Fruit fly (Drosophila melanogaster) whole organism, embryonic: ENCODE results near the gene CG13720.

Experiments
- Antp ChIP-seq: fragments of 200-800 bp; sonication (Bioruptor generic); optimal IDR thresholded peaks from 3 replicates; lab custom pipeline; 2016; ENCODE audit warnings: missing biosample characterization, missing genetic modification characterization
- Bgb ChIP-seq: fragments of 200-800 bp; sonication (Bioruptor generic); IDR thresholded peaks from 2 replicates; pipeline ENCODE4 v1.3.6; 2022; ENCODE audit warnings: missing biosample characterization, missing genetic modification characterization; ENCODE audit not compliant: partially characterized antibody
- C15 ChIP-seq: fragments of 200-800 bp; sonication (Bioruptor generic); IDR thresholded peaks from 3 replicates; pipeline ENCODE4 v1.3.6; 2022; ENCODE audit warnings: missing biosample characterization, missing genetic modification characterization
- CG10366 ChIP-seq: fragments of 200-800 bp; sonication (Bioruptor generic); IDR thresholded peaks from 2 replicates; pipeline ENCODE4 v1.3.6; 2022; ENCODE audit warnings: missing biosample characterization, missing genetic modification characterization
- CG10654 ChIP-seq: fragments of 200-800 bp; sonication (Bioruptor generic); optimal IDR thresholded peaks from 2 replicates; lab custom pipeline; 2016; ENCODE audit warnings: missing biosample characterization, missing genetic modification characterization
- CG12659 ChIP-seq: fragments of 200-800 bp; sonication (Bioruptor generic); optimal IDR thresholded peaks from 3 replicates; lab custom pipeline; 2017; ENCODE audit warnings: mild to moderate bottlenecking, missing biosample characterization, missing genetic modification reagents, missing genetic modification characterization
- CG16813 ChIP-seq: fragments of 200-800 bp; sonication (Bioruptor generic); IDR thresholded peaks from 3 replicates; pipeline ENCODE4 v1.3.6; 2022; ENCODE audit warnings: missing biosample characterization, missing genetic modification characterization; ENCODE audit not compliant: partially characterized antibody
- CG17186 ChIP-seq: fragments of 200-800 bp; sonication (Bioruptor generic); optimal IDR thresholded peaks from 3 replicates; lab custom pipeline; 2017; ENCODE audit warnings: missing biosample characterization, missing genetic modification reagents, missing genetic modification characterization
- CG1832 ChIP-seq: fragments of 200-800 bp; sonication (Bioruptor generic); optimal IDR thresholded peaks from 2 replicates; lab custom pipeline; 2017; ENCODE audit warnings: missing biosample characterization, mild to moderate bottlenecking, missing genetic modification characterization, inconsistent platforms
- CG30020 ChIP-seq: fragments of 200-800 bp; optimal IDR thresholded peaks from 2 replicates; lab custom pipeline; 2019; ENCODE audit warnings: missing biosample characterization, mild to moderate bottlenecking, missing genetic modification characterization, moderate library complexity
- CG31224 ChIP-seq: fragments of 200-800 bp; sonication (Bioruptor generic); IDR thresholded peaks from 2 replicates; pipeline ENCODE4 v1.3.6; 2022; ENCODE audit warnings: missing biosample characterization, missing genetic modification characterization
- CG31365 ChIP-seq: fragments of 200-800 bp; sonication (Bioruptor generic); optimal IDR thresholded peaks from 2 replicates; lab custom pipeline; 2018; ENCODE audit warnings: missing biosample characterization, mild to moderate bottlenecking, missing genetic modification characterization
- CG32767 ChIP-seq: fragments of 200-800 bp; sonication (Bioruptor generic); IDR thresholded peaks from 2 replicates; pipeline ENCODE4 v1.3.6; 2022; ENCODE audit warnings: missing biosample characterization, missing genetic modification characterization
- CG3838 ChIP-seq: fragments of 200-800 bp; sonication (Bioruptor generic); optimal IDR thresholded peaks from 3 replicates; lab custom pipeline; 2016; ENCODE audit warnings: missing biosample characterization, missing genetic modification characterization
- CG4328 ChIP-seq: fragments of 200-800 bp; sonication (Bioruptor generic); optimal IDR thresholded peaks from 3 replicates; lab custom pipeline; 2017; ENCODE audit warnings: missing biosample characterization, missing genetic modification reagents, missing genetic modification characterization
- CG4617 ChIP-seq: fragments of 200-800 bp; sonication (Bioruptor generic); optimal IDR thresholded peaks from 3 replicates; lab custom pipeline; 2016; ENCODE audit warnings: missing biosample characterization, missing genetic modification characterization, borderline replicate concordance
- CG5953 ChIP-seq: fragments of 200-800 bp; sonication (Bioruptor generic); IDR thresholded peaks from 2 replicates; pipeline ENCODE4 v1.3.6; 2022; ENCODE audit warnings: missing biosample characterization, missing genetic modification characterization
- CG6765 ChIP-seq: fragments of 200-800 bp; sonication (Bioruptor generic); optimal IDR thresholded peaks from 3 replicates; lab custom pipeline; 2017; ENCODE audit warnings: missing biosample characterization, mild to moderate bottlenecking, missing genetic modification characterization
- CG7357 ChIP-seq: fragments of 200-800 bp; sonication (Bioruptor generic); IDR thresholded peaks from 3 replicates; pipeline ENCODE4 v1.3.6; 2022; ENCODE audit warnings: missing biosample characterization, missing genetic modification characterization
- CG7556 ChIP-seq: fragments of 200-800 bp; sonication (Bioruptor generic); optimal IDR thresholded peaks from 2 replicates; lab custom pipeline; 2017; ENCODE audit warnings: missing biosample characterization, mild to moderate bottlenecking, missing genetic modification characterization
- CG7839 ChIP-seq: fragments of 200-800 bp; sonication (Bioruptor generic); optimal IDR thresholded peaks from 3 replicates; lab custom pipeline; 2018; ENCODE audit warnings: missing biosample characterization, mild to moderate bottlenecking, missing genetic modification characterization, moderate library complexity
- CG8944 ChIP-seq: fragments of 200-800 bp; sonication (Bioruptor generic); optimal IDR thresholded peaks from 3 replicates; lab custom pipeline; 2016; ENCODE audit warnings: missing biosample characterization, missing genetic modification characterization
- Dll ChIP-seq: fragments of 200-800 bp; sonication (Bioruptor generic); IDR thresholded peaks from 4 replicates; pipeline ENCODE4 v1.3.6; 2022; ENCODE audit warnings: missing biosample characterization, missing genetic modification characterization; ENCODE audit not compliant: partially characterized antibody
- Dref ChIP-seq: fragments of 200-800 bp; sonication (Bioruptor generic); IDR thresholded peaks from 2 replicates; pipeline ENCODE4 v1.3.6; 2022; ENCODE audit warnings: missing biosample characterization, missing genetic modification characterization
- Ets97D ChIP-seq: fragments of 200-800 bp; sonication (Bioruptor generic); optimal IDR thresholded peaks from 3 replicates; lab custom pipeline; 2016; ENCODE audit warnings: missing biosample characterization, missing genetic modification characterization
- Fer2 ChIP-seq: fragments of 200-800 bp; sonication (Bioruptor generic); optimal IDR thresholded peaks from 2 replicates; lab custom pipeline; 2018; ENCODE audit warnings: missing biosample characterization, mild to moderate bottlenecking, missing genetic modification characterization, moderate library complexity
- Lim3 ChIP-seq: fragments of 200-800 bp; sonication (Bioruptor generic); IDR thresholded peaks from 2 replicates; pipeline ENCODE4 v1.3.6; 2022; ENCODE audit warnings: missing biosample characterization, missing genetic modification characterization
- Lpt ChIP-seq: fragments of >200 bp; optimal IDR thresholded peaks from 2 replicates; lab custom pipeline; 2018; ENCODE audit warnings: missing biosample characterization, missing genetic modification characterization
- MESR4 ChIP-seq: fragments of 200-800 bp; sonication (Bioruptor generic); optimal IDR thresholded peaks from 2 replicates; lab custom pipeline; 2018; ENCODE audit warnings: missing biosample characterization, mild to moderate bottlenecking, missing genetic modification characterization, moderate library complexity
- Mes4 ChIP-seq: fragments of 200-800 bp; sonication (Bioruptor generic); optimal IDR thresholded peaks from 2 replicates; lab custom pipeline; 2016; ENCODE audit warnings: missing biosample characterization, missing genetic modification characterization
- Opbp ChIP-seq: fragments of 200-800 bp; sonication (Bioruptor generic); IDR thresholded peaks from 3 replicates; pipeline ENCODE4 v1.3.6; 2022; ENCODE audit warnings: missing biosample characterization, missing genetic modification characterization; ENCODE audit not compliant: partially characterized antibody
- Usf ChIP-seq: fragments of 200-800 bp; sonication (Bioruptor generic); optimal IDR thresholded peaks from 2 replicates; lab custom pipeline; 2017; ENCODE audit warnings: missing genotype, missing biosample characterization, missing genetic modification characterization
- amos ChIP-seq: fragments of 200-800 bp; sonication (Bioruptor generic); IDR thresholded peaks from 2 replicates; pipeline ENCODE4 v1.3.6; 2022; ENCODE audit warnings: missing biosample characterization, missing genetic modification characterization; ENCODE audit not compliant: partially characterized antibody
- btn ChIP-seq: fragments of 200-800 bp; sonication (Bioruptor generic); optimal IDR thresholded peaks from 2 replicates; lab custom pipeline; 2016; ENCODE audit warnings: missing biosample characterization, missing genetic modification characterization
- chinmo ChIP-seq: fragments of 200-800 bp; sonication (Bioruptor generic); IDR thresholded peaks from 4 replicates; pipeline ENCODE4 v1.3.6; 2022; ENCODE audit warnings: missing biosample characterization, missing genetic modification characterization; ENCODE audit not compliant: partially characterized antibody
- dmrt11E ChIP-seq: fragments of 200-800 bp; sonication (Bioruptor generic); optimal IDR thresholded peaks from 3 replicates; lab custom pipeline; 2018; ENCODE audit warnings: missing biosample characterization, mild to moderate bottlenecking, missing genetic modification characterization, moderate library complexity
- hkb ChIP-seq, 2 experiments: fragments of 200-800 bp in 1 of 2; fragments of >200 bp in 1 of 2; sonication (Bioruptor generic) in 1 of 2; IDR thresholded peaks in 1 of 2; optimal IDR thresholded peaks in 1 of 2; 2 replicates each; pipeline versions ENCODE4 v1.3.6 to Lab custom; 2017 to 2022; ENCODE audit warnings: missing biosample characterization in 1 of 2, missing genetic modification characterization in 1 of 2
- inv ChIP-seq: fragments of 200-800 bp; sonication (Bioruptor generic); IDR thresholded peaks from 2 replicates; pipeline ENCODE4 v1.3.6; 2022; ENCODE audit warnings: missing biosample characterization, missing genetic modification characterization; ENCODE audit not compliant: partially characterized antibody
- lola ChIP-seq, 3 experiments: fragments of >200 bp in 2 of 3; fragments of 200-800 bp in 1 of 3; sonication (Bioruptor generic) in 1 of 3; optimal IDR thresholded peaks; 2 replicates each; lab custom pipeline; 2017 to 2019; ENCODE audit warnings: missing biosample characterization in 3 of 3, missing genetic modification characterization in 3 of 3, mild to moderate bottlenecking in 1 of 3, moderate library complexity in 1 of 3
- mam ChIP-seq: fragments of 200-800 bp; sonication (Bioruptor generic); optimal IDR thresholded peaks from 3 replicates; lab custom pipeline; 2016; ENCODE audit warnings: missing biosample characterization, missing genetic modification characterization
- odd ChIP-seq: fragments of 200-800 bp; sonication (Bioruptor generic); optimal IDR thresholded peaks from 2 replicates; lab custom pipeline; 2017; ENCODE audit warnings: missing biosample characterization, mild to moderate bottlenecking, missing genetic modification characterization
- otp ChIP-seq: fragments of 200-800 bp; sonication (Bioruptor generic); IDR thresholded peaks from 3 replicates; pipeline ENCODE4, ENCODE4 v1.3.6; 2022; ENCODE audit warnings: missing biosample characterization, missing genetic modification characterization
- ssp ChIP-seq: fragments of 200-800 bp; sonication (Bioruptor generic); IDR thresholded peaks from 2 replicates; pipeline ENCODE4 v1.3.6; 2022; ENCODE audit warnings: missing biosample characterization, missing genetic modification characterization
- stwl ChIP-seq: fragments of 200-800 bp; sonication (Bioruptor generic); optimal IDR thresholded peaks from 3 replicates; lab custom pipeline; 2018; ENCODE audit warnings: missing biosample characterization, mild to moderate bottlenecking, missing genetic modification characterization, moderate library complexity
- wek ChIP-seq: fragments of 200-800 bp; sonication (Bioruptor generic); optimal IDR thresholded peaks from 3 replicates; lab custom pipeline; 2018; ENCODE audit warnings: missing biosample characterization, mild to moderate bottlenecking, missing genetic modification characterization, moderate library complexity
- z ChIP-seq: fragments of 200-800 bp; sonication (Bioruptor generic); IDR thresholded peaks from 3 replicates; pipeline ENCODE4 v1.3.6; 2022; ENCODE audit warnings: missing biosample characterization, missing genetic modification characterization
- zen2 ChIP-seq: fragments of 200-800 bp; sonication (Bioruptor generic); IDR thresholded peaks from 3 replicates; pipeline ENCODE4 v1.3.6; 2022; ENCODE audit warnings: missing biosample characterization, missing genetic modification characterization; ENCODE audit not compliant: partially characterized antibody

The CG13720 gene

dm6 chr3L:4541070-4541469 is 40.8 kb upstream of the CG13720 start, which contains the start of gene CG32243:
CG32243 (minus strand) TSS chr3L:4541244.
- TF ChIP-seq stwl (tag; lab: Kevin White, UChicago) = peak; percentile 35
- no peak for TF ChIP-seq mam (GFP tag; lab: Kevin White, UChicago)
- TF ChIP-seq Bgb = peak; percentile 5; the same call in 1 of the 2 replicates
- TF ChIP-seq CG6765 (GFP tag; lab: Kevin White, UChicago) = no peak
- peak; percentile 12 for TF ChIP-seq MESR4 (GFP tag; lab: Kevin White, UChicago)
- 0 out of 3 replicates have a peak, but pooled peaks have one; percentile 10 for TF ChIP-seq Opbp (GFP tag; lab: Robert Waterston, UW)
- TF ChIP-seq Dref = peak; percentile 12; the same call in 1 of the 2 replicates
- TF ChIP-seq CG31365 = no peak
- peak; percentile 49 for TF ChIP-seq wek
- peak in 1 of 3 experiments; percentile 49 for TF ChIP-seq lola (GFP tag; optimal IDR thresholded peaks at IDR 0.05; lab: Kevin White, UChicago)
- TF ChIP-seq Usf = no peak
- TF ChIP-seq btn (GFP tag; lab: Kevin White, UChicago) = no peak
- no peak for TF ChIP-seq CG3838 (GFP tag; lab: Kevin White, UChicago)
- no peak for TF ChIP-seq chinmo (GFP tag; lab: Robert Waterston, UW)
- TF ChIP-seq Antp (GFP tag; lab: Kevin White, UChicago) = no peak
- TF ChIP-seq CG10366 (GFP tag; lab: Robert Waterston, UW) = no peak
- TF ChIP-seq CG32767 = no peak
- TF ChIP-seq Ets97D (GFP tag; lab: Kevin White, UChicago) = no peak
- peak; percentile 11 for TF ChIP-seq CG30020 (tag; lab: Kevin White, UChicago)
- TF ChIP-seq dmrt11E (tag; lab: Kevin White, UChicago) = no peak
- peak; percentile 24 for TF ChIP-seq amos
- no peak for TF ChIP-seq Lpt (GFP tag; lab: Kevin White, UChicago)
- TF ChIP-seq CG7357 (GFP tag; lab: Robert Waterston, UW) = peak; percentile 22; the same call in 1 of the 3 replicates
- TF ChIP-seq CG7839 = no peak
- no peak for TF ChIP-seq CG1832 (GFP tag; lab: Kevin White, UChicago)
- TF ChIP-seq Lim3 (GFP tag; lab: Robert Waterston, UW) = no peak
- 0 out of 3 replicates have a peak, but pooled peaks have one; percentile 29 for TF ChIP-seq zen2 (GFP tag; lab: Robert Waterston, UW)
- TF ChIP-seq, all 482 proteins: peak for 11

- TF ChIP-seq chinmo (GFP tag; lab: Robert Waterston, UW) = 0 out of 4 replicates have a peak, but pooled peaks have one; percentile 39
- TF ChIP-seq z (GFP tag; lab: Robert Waterston, UW) = peak; percentile 90
- no peak for TF ChIP-seq Dll
Measured at dm6 chr3L:4534481-4534880, 34.2 kb upstream of the CG13720 start.

dm6 chr3L:4533941-4534340 is 33.6 kb upstream of the CG13720 start:
- no peak for TF ChIP-seq CG10654 (GFP tag; lab: Kevin White, UChicago)
- no peak for TF ChIP-seq Fer2 (tag; lab: Kevin White, UChicago)
- TF ChIP-seq CG12659 (GFP tag; lab: Kevin White, UChicago) = peak; percentile 1
- no peak for TF ChIP-seq CG31365
- no peak for TF ChIP-seq Mes4
- no peak for TF ChIP-seq CG17186
- TF ChIP-seq odd = no peak
- no peak for TF ChIP-seq CG5953 (GFP tag; lab: Robert Waterston, UW)
- no peak for TF ChIP-seq CG4617
- no peak for TF ChIP-seq Bgb
- TF ChIP-seq ssp (GFP tag; lab: Robert Waterston, UW) = no peak
- no peak for TF ChIP-seq z (GFP tag; lab: Robert Waterston, UW)
- no peak for TF ChIP-seq otp (GFP tag; lab: Robert Waterston, UW)
- no peak for TF ChIP-seq inv (GFP tag; lab: Robert Waterston, UW)
- no peak for TF ChIP-seq CG8944 (GFP tag; lab: Kevin White, UChicago)
- no peak for TF ChIP-seq CG7556
- no peak for TF ChIP-seq hkb (optimal IDR thresholded peaks at IDR 0.05; lab: Kevin White, UChicago)
- TF ChIP-seq hkb (GFP tag; IDR thresholded peaks at IDR 0.05; lab: Robert Waterston, UW) = peak; percentile 68
- no peak for TF ChIP-seq CG31224
- no peak for TF ChIP-seq C15
- TF ChIP-seq btn (GFP tag; lab: Kevin White, UChicago) = no peak
- TF ChIP-seq CG16813 (GFP tag; lab: Robert Waterston, UW) = no peak
- TF ChIP-seq CG4328 = no peak
